Worm (Caenorhabditis elegans): ENCODE results near the gene oac-38.

oac-38 gene

DNA sequence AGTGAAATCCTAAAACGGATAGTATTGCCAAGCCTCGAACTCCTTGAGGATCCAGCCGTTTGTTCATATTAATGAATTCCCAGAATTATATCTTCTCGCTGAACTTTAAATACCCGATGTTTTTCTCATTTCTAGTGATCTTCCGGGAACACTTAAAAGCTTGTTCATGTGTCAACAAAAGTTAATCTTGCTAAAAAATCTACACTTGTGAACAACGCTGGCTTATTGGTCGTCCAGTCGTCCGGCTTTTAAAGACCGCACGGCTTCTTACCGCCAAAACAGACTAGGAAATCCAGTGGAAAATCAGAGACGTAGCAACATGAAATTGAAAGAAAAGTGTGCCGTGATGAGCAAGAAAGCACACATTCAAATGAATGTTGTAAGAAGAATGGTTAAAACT lies at the start of gene oac-38:
TSS of gene oac-38 (minus strand) at position 101 of the 400 bp plus-strand sequence.
- TF ChIP-seq unc-62 (GFP tag; optimal IDR thresholded peaks at IDR 0.05): no peak

- no peak for TF ChIP-seq unc-62 (GFP tag; optimal IDR thresholded peaks at IDR 0.05)
Observed at ce11 chrIV:14196176-14196575, 43.0 kb upstream of the oac-38 start, which contains the start of gene F02H6.2. F02H6.2 (plus strand) TSS chrIV:14196476.

ce11 chrIV:14194317-14194716 lies 41.2 kb upstream of the oac-38 start:
- TF ChIP-seq unc-62 (GFP tag; optimal IDR thresholded peaks at IDR 0.05): no peak

- no peak for TF ChIP-seq unc-62 (GFP tag; optimal IDR thresholded peaks at IDR 0.05)
Observed at ce11 chrIV:14193196-14193595, 40.0 kb upstream of the oac-38 start, which contains the start of gene K01G12.3. K01G12.3 (plus strand) TSS chrIV:14193496.

DNA sequence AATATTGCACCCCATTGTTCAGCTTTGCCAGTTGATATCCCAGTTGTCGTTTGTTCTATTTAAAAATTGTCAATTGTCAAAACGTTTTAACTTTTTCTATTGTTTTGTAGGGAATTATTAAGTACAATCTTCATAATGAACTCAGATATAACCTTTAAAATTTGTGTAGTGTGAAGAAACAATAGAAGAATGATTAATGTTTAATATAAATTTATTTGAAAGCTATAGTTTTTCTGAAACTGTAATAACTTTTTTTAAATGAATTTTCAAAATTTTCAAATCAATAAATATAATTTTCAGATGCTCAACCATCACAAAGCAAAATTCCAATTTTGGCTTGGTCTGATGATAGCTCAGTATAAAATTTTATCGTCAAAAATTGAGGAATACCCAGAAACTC lies 38.8 kb upstream of the oac-38 start, which contains the start of gene K01G12.22:
TSS of gene K01G12.22 (plus strand) at position 301 of the 400 bp plus-strand sequence.
- TF ChIP-seq unc-62 (GFP tag; optimal IDR thresholded peaks at IDR 0.05): no peak

DNA sequence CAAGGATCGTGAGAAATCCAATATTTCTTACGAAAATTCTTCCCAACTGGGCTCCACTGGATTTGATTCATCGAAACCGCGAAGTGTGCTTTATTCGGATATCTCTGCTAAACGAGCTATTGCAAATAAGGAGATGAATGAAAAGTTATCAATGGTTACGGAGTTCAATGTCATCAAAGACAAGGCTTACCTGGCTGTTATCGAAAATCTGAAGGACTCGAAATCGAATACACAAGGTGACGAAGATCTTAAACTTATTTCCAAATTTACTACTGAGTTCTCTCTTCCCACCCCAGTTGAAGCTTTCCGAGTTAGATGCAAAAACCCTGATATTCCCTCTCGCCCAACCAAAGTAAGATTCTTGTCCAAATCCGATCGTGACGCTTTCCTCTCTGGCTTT lies 33.1 kb upstream of the oac-38 start:
- TF ChIP-seq unc-62 (GFP tag; optimal IDR thresholded peaks at IDR 0.05): no peak

- no peak for TF ChIP-seq unc-62 (GFP tag; optimal IDR thresholded peaks at IDR 0.05)
Observed at ce11 chrIV:14182077-14182476, 28.9 kb upstream of the oac-38 start, which contains the start of gene R05A10.1. R05A10.1 (plus strand) TSS chrIV:14182377.

DNA sequence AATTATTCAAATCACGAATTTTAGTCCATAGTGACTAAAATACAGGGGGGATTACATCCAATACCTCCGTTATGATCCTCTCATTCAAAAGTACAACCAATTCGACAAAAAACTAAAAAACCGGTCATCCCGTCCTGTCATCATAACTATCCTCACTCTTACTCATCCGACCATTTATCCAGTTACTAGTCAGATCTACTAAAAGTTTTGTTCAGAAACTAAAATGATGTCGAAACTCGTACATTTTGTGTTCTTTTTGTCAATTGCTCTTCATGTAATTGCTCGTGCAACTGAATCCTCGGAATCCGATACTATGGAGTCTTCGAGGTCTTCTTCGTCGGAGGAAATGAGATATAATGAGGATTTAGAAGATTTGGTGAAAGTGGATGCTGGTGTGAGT lies 23.9 kb upstream of the oac-38 start, which contains the start of gene R05A10.2:
TSS of gene R05A10.2 (plus strand) at position 214 of the 400 bp plus-strand sequence.
- TF ChIP-seq unc-62 (GFP tag; optimal IDR thresholded peaks at IDR 0.05): no peak

- TF ChIP-seq unc-62 (GFP tag; optimal IDR thresholded peaks at IDR 0.05): no peak
Observed at ce11 chrIV:14176373-14176772, 23.2 kb upstream of the oac-38 start, which contains the start of gene R05A10.3. R05A10.3 (minus strand) TSS chrIV:14176473.

DNA sequence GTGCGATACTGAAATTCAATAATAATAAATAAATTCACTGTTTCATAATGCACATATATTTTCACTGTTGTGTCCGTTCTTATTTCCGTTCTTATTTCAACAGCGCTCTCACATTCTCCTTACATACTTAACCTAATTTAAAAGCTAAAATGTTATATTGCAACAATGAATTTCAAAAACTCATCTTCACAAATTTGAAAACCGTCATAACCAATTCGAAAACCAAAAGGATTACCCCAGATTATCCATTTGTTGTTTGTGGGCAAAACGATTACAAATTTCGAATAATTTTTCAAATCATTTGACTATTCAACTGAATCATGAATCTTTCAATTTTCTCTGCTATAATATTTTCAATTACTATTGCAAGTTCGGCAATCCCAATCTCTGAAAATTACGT lies 19.0 kb upstream of the oac-38 start, which contains the start of gene R05A10.4:
TSS of gene R05A10.4 (plus strand) at position 301 of the 400 bp plus-strand sequence.
- TF ChIP-seq unc-62 (GFP tag; optimal IDR thresholded peaks at IDR 0.05): no peak

DNA sequence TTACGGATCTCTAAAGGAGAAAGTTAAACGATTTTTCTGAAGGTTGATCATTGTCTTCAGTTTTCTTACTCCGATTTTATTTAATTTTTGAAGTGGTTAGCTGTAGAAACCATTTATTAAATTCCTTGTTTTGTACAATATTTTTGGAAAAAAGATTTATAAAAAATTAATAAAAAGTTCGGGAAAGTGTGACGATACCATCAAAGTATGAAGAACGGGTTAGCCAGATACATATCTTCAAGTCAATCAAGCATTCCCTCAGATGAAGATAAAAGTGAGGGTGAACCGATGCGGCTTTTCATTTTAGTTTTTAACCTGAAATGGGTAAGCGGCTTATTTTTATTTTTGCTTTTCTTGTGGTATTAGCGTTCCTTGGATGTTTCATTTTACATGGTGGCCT lies 12.3 kb upstream of the oac-38 start, which contains the start of gene R05A10.6:
TSS of gene R05A10.6 (plus strand) at position 301 of the 400 bp plus-strand sequence.
- no peak for TF ChIP-seq unc-62 (GFP tag; optimal IDR thresholded peaks at IDR 0.05)

- no peak for TF ChIP-seq unc-62 (GFP tag; optimal IDR thresholded peaks at IDR 0.05)
Observed at ce11 chrIV:14164109-14164508, 10.9 kb upstream of the oac-38 start.

DNA sequence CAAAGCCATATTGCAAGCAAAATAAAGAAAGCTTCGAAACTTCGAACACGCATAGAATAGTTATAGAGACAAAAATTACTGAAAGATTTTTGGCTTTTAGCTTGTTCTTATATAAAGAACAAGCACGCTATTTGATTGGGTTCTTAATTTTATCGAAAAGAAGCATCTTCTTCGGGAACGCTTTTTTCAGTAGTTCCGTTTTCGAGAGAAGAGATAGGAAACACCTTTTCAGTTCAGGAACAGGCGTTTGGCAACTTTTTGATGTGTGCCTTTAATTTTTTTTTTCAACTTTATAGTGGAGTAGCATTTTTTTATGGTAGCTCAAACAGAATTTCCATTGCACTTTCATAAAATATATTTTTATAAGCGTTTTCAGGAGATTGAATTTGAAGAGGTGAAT lies 9.6 kb upstream of the oac-38 start, which contains the start of gene R05A10.7:
TSS of gene R05A10.7 (minus strand) at position 101 of the 400 bp plus-strand sequence.
- no peak for TF ChIP-seq unc-62 (GFP tag; optimal IDR thresholded peaks at IDR 0.05)

DNA sequence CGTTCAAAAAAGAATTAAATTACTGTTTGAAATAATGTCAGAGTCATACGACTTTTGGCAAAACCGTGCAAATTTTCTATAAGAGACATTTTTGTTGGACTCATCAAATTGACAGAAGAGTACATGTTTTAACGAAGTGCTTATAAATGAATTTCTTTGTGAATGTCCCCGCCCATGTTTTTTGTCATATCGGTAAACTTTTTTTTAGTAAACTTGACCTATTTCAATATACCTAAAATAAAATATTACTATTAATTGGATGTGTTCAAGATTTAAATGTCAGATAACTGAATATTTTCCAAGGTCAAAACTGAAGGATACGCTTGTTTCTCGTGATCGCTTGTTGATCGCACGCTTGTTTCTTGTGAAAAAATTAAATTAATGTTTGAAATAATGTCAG lies 4.9 kb upstream of the oac-38 start, which contains the start of gene R05A10.8:
TSS of gene R05A10.8 (minus strand) at position 101 of the 400 bp plus-strand sequence.
- no peak for TF ChIP-seq unc-62 (GFP tag; optimal IDR thresholded peaks at IDR 0.05)

- TF ChIP-seq unc-62 (GFP tag; optimal IDR thresholded peaks at IDR 0.05): no peak
Observed at ce11 chrIV:14145594-14145993, 7.6 kb downstream of the oac-38 start, which contains the start of gene oac-37. oac-37 (plus strand) TSS chrIV:14145894.

ce11 chrIV:14143042-14143441 lies 10.1 kb downstream of the oac-38 start:
- no peak for TF ChIP-seq unc-62 (GFP tag; optimal IDR thresholded peaks at IDR 0.05)

ce11 chrIV:14137063-14137462 lies 16.1 kb downstream of the oac-38 start, which contains the start of gene srz-31:
srz-31 (plus strand) TSS chrIV:14137363.
- no peak for TF ChIP-seq unc-62 (GFP tag; optimal IDR thresholded peaks at IDR 0.05)
